Fruit fly (Drosophila melanogaster): ENCODE data around the gene Grip.

The Grip gene

DNA sequence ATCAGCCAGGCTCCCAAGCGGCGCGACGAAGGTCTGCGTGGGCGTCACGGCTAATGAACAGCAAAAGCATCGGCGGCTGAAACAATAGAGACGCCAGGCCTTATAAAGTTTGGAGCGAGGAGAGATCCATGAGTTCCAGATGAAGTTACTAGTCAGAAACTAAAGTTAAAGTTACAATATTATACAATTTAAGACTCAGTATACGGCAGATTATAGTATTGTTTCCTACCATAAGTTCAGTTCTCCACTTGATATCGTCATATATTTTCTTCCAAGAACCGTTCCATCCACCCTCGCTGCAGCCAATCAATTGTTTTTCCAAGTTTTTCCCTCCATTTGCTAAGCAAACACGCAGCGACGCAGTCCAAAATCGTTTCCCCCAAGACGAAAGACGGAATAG, 17.3 kb downstream of the Grip start (continued):
- no peak for TF ChIP-seq CG18619 (GFP tag; optimal IDR thresholded peaks at IDR 0.05)
- TF ChIP-seq Mad (GFP tag; optimal IDR thresholded peaks at IDR 0.05), result no peak
- no peak for TF ChIP-seq pho (GFP tag; optimal IDR thresholded peaks at IDR 0.05)
- TF ChIP-seq CG4282 (GFP tag; optimal IDR thresholded peaks at IDR 0.05), result no peak
- no peak for TF ChIP-seq YL-1 (GFP tag; optimal IDR thresholded peaks at IDR 0.05)
- peak; percentile 36; the same call in 1 of the 2 replicates for TF ChIP-seq ara (GFP tag; IDR thresholded peaks at IDR 0.05)
- TF ChIP-seq sc (optimal IDR thresholded peaks at IDR 0.05), result no peak
- no peak for TF ChIP-seq sc (GFP tag; optimal IDR thresholded peaks at IDR 0.05)
- no peak for TF ChIP-seq CG4424 (GFP tag; optimal IDR thresholded peaks at IDR 0.05)
- TF ChIP-seq maf-S (GFP tag; optimal IDR thresholded peaks at IDR 0.05), result no peak
- TF ChIP-seq dmrt99B (tag; optimal IDR thresholded peaks at IDR 0.05), result peak; percentile 28
- TF ChIP-seq ranshi (GFP tag; IDR thresholded peaks at IDR 0.05), result no peak
- TF ChIP-seq sr (GFP tag; IDR thresholded peaks at IDR 0.05), result peak; percentile 64; the same call in 1 of the 3 replicates
- peak; percentile 52; the same call in 1 of the 2 replicates for TF ChIP-seq vvl (GFP tag; IDR thresholded peaks at IDR 0.05)
- peak; percentile 73 for TF ChIP-seq sens (GFP tag)
- TF ChIP-seq Rx (GFP tag; IDR thresholded peaks at IDR 0.05), result no peak
- no peak for TF ChIP-seq insv (GFP tag; optimal IDR thresholded peaks at IDR 0.05)
- TF ChIP-seq Six4 (GFP tag; optimal IDR thresholded peaks at IDR 0.05), result no peak
- no peak for TF ChIP-seq fd96Cb (tag; optimal IDR thresholded peaks at IDR 0.05)
- TF ChIP-seq stwl (tag; optimal IDR thresholded peaks at IDR 0.05), result no peak
- TF ChIP-seq slp2 (GFP tag; optimal IDR thresholded peaks at IDR 0.05), result no peak
- peak; percentile 4 for TF ChIP-seq nmo (GFP tag; optimal IDR thresholded peaks at IDR 0.05)
- no peak for TF ChIP-seq rib (GFP tag; IDR thresholded peaks at IDR 0.05)
- no peak for TF ChIP-seq Asciz (GFP tag; optimal IDR thresholded peaks at IDR 0.05)
- TF ChIP-seq Drgx (GFP tag; IDR thresholded peaks at IDR 0.05), result no peak
- no peak for TF ChIP-seq Kr (GFP tag; optimal IDR thresholded peaks at IDR 0.05)
- TF ChIP-seq lmd (GFP tag; IDR thresholded peaks at IDR 0.05), result 0 out of 2 replicates have a peak, but pooled peaks have one; percentile 11
- no peak for TF ChIP-seq p53 (GFP tag; optimal IDR thresholded peaks at IDR 0.05)
- peak; percentile 25 for TF ChIP-seq Blimp-1 (GFP tag; optimal IDR thresholded peaks at IDR 0.05)
- TF ChIP-seq Rfx (GFP tag; IDR thresholded peaks at IDR 0.05), result 0 out of 2 replicates have a peak, but pooled peaks have one; percentile 23
- TF ChIP-seq Xrp1 (GFP tag; IDR thresholded peaks at IDR 0.05), result peak; percentile 50; the same call in 1 of the 2 replicates
- no peak for TF ChIP-seq Hmx (GFP tag; optimal IDR thresholded peaks at IDR 0.05)
- TF ChIP-seq sim (GFP tag; IDR thresholded peaks at IDR 0.05), result no peak
- no peak for TF ChIP-seq CG12299 (tag; optimal IDR thresholded peaks at IDR 0.05)
- TF ChIP-seq CG2678 (tag; optimal IDR thresholded peaks at IDR 0.05), result peak; percentile 19

DNA sequence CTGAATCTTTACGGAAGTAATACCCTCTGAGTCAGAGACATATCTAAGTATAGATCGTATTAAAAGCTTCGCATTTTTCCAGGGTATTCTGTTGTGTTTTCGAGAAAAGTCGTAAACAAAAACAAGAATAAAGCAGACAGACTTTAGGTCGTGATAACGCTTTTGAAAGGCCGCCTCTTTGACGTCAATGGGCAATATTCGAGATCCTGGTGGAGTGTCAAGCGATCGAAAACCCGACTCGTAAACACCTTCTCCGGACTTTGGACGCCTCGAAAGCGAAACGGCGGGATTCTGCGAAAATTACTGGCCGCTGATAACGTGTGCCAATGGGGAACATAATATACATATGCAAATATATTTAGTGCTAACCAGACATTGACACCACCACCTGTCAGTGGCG, 21.3 kb downstream of the Grip start:
- TF ChIP-seq nom (GFP tag; optimal IDR thresholded peaks at IDR 0.05), result peak; percentile 0
- no peak for TF ChIP-seq TFAM (GFP tag; optimal IDR thresholded peaks at IDR 0.05)
- TF ChIP-seq Hey (tag; optimal IDR thresholded peaks at IDR 0.05), result no peak

DNA sequence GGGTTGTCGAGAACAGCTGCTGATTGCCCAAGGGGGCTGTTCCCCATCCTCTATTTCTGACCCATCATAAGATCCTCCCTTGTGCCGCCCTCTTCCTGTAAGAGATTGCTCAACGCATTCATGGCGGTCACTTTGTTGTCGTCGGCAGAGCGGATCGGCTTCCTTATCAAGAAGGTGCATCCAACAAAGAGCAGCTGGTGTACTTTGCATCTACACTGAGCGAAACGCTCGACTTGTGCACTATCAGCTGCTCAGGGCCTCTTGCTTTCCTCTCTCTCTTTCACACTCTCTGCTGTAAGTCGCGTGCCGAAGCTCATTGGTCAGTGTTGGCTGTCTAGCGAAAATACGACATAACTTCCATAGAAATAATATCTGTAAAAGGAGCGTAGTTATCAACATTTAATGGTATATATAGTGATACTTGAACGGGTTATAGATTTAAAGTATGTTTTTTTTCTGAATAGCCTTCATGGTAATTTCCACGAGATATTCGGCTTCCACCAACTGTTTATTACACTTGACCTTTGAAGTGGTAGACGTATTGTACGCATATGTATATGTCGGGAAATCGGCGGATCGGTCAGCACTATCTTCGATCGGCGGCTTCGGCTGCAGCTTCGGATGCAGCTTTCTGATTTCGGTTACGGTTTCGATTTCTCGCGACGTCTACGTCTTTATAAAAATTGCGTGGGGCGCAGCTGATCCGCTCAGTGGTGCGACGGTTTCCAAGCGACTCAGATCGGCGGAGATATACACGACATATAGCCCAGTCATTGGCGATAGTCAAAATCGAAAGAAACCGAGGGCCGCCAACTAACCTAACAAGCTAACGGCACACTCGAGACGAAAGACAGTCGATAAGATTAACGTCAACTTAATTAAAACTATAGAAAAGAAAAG, 22.3 kb downstream of the Grip start, which contains the start of gene CG5966:
Gene CG5966, plus strand, starts transcription at position 704 of the 900 bp plus-strand sequence.
- TF ChIP-seq sens (GFP tag) (peak; percentile 5), CG12659 (GFP tag; optimal IDR thresholded peaks at IDR 0.05) (no peak), CG1024 (GFP tag; IDR thresholded peaks at IDR 0.05) (no peak), sima (GFP tag; optimal IDR thresholded peaks at IDR 0.05) (no peak), CG6765 (GFP tag; optimal IDR thresholded peaks at IDR 0.05) (no peak), CG11723 (GFP tag; optimal IDR thresholded peaks at IDR 0.05) (no peak), tll (GFP tag; optimal IDR thresholded peaks at IDR 0.05) (no peak), GATAe (GFP tag; conservative IDR thresholded peaks at IDR 0.05) (no peak), CG12104 (GFP tag; optimal IDR thresholded peaks at IDR 0.05) (no peak), Poxn (GFP tag; IDR thresholded peaks at IDR 0.05) (no peak), Taf1 (GFP tag; IDR thresholded peaks at IDR 0.05) (no peak), Hr78 (GFP tag; optimal IDR thresholded peaks at IDR 0.05) (peak in 1 of 2 experiments; percentile 22), CG14441 (GFP tag; IDR thresholded peaks at IDR 0.05) (no peak)
